Fruit fly (Drosophila melanogaster) S2 (cell line): ENCODE data around the gene LpR2.

Experiments used
- CG8478 ChIP-seq: fragments of >200 bp; optimal IDR thresholded peaks from 2 replicates; lab custom pipeline; 2018
- CTCF ChIP-seq, 2 experiments: fragments of >200 bp; optimal IDR thresholded peaks; 2 replicates each; lab custom pipeline; 2018

DNA sequence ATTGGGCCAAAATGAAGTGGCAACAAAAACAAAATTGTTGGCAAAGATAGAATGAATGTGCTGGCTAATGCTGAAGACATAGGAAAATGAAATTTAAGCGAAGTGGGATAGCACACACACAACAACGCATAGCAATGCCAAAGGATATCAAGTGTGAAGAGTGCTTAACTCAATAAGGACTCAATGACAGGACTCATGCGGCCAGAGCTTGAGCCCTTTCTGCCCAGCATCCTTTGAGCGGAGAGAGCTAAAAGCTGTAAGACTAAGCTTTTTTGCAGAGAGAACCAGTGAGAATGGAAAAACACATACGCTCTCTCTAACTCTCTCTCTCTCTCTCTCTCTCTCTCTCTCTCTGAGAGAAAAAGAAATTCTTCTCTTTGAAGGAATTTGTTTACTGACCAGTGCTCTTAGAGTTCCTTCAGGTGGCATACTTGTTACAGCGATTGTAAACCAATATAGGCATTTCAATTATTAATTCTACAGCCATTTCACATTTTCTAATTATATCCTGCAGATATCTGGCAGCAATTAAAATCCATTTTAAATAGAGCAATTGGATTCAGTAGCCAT is 42.7 kb upstream of the LpR2 start:
- TF ChIP-seq CTCF (optimal IDR thresholded peaks at IDR 0.05; lab: Kevin White, UChicago) (no peak), CG8478 (lab: Kevin White, UChicago) (no peak)
